Fruit fly (Drosophila melanogaster) whole organism, embryonic: ENCODE data around the gene CG31102.
A peak's percentile ranks its signal among the peaks of the same experiment; 100 is the strongest.

Source experiments
- CG10431 ChIP-seq: fragments of 200-800 bp; sonication (Bioruptor generic); optimal IDR thresholded peaks from 3 replicates; lab custom pipeline; 2018; ENCODE audit warnings: missing biosample characterization, mild to moderate bottlenecking, missing genetic modification characterization
- CG10543 ChIP-seq: fragments of 200-800 bp; sonication (Bioruptor generic); optimal IDR thresholded peaks from 3 replicates; lab custom pipeline; 2017; ENCODE audit warnings: missing biosample characterization, mild to moderate bottlenecking, missing genetic modification characterization, moderate library complexity
- CG1529 ChIP-seq: fragments of 200-800 bp; sonication (Bioruptor generic); optimal IDR thresholded peaks from 3 replicates; lab custom pipeline; 2018; ENCODE audit warnings: missing biosample characterization, missing genetic modification characterization
- CG1602 ChIP-seq: fragments of 200-800 bp; sonication (Bioruptor generic); optimal IDR thresholded peaks from 3 replicates; lab custom pipeline; 2016; ENCODE audit warnings: missing biosample characterization, missing genetic modification characterization
- CG17361 ChIP-seq: fragments of 200-800 bp; sonication (Bioruptor generic); IDR thresholded peaks from 3 replicates; pipeline ENCODE4 v1.3.6; 2022; ENCODE audit warnings: missing biosample characterization, missing genetic modification characterization
- CG2678 ChIP-seq: fragments of 200-800 bp; sonication (Bioruptor generic); optimal IDR thresholded peaks from 3 replicates; lab custom pipeline; 2019; ENCODE audit warnings: missing biosample characterization, mild to moderate bottlenecking, missing genetic modification characterization, moderate library complexity
- CG3995 ChIP-seq: fragments of 200-800 bp; sonication (Bioruptor generic); optimal IDR thresholded peaks from 3 replicates; lab custom pipeline; 2016; ENCODE audit warnings: missing biosample characterization, missing genetic modification characterization
- CG7963 ChIP-seq: fragments of 200-800 bp; sonication (Bioruptor generic); IDR thresholded peaks from 3 replicates; pipeline ENCODE4 v1.3.6; 2022; ENCODE audit warnings: missing biosample characterization, missing genetic modification characterization; ENCODE audit not compliant: partially characterized antibody
- Dad ChIP-seq: fragments of 200-800 bp; sonication (Bioruptor generic); optimal IDR thresholded peaks from 3 replicates; lab custom pipeline; 2016; ENCODE audit warnings: missing biosample characterization, missing genetic modification characterization
- ERR ChIP-seq: fragments of 200-800 bp; sonication (Bioruptor generic); optimal IDR thresholded peaks from 2 replicates; lab custom pipeline; 2016; ENCODE audit warnings: missing biosample characterization, missing genetic modification characterization
- Hr78 ChIP-seq, 2 experiments: fragments of 200-800 bp in 1 of 2; fragments of >200 bp in 1 of 2; sonication (Bioruptor generic) in 1 of 2; optimal IDR thresholded peaks; 2 replicates each; lab custom pipeline; 2017 to 2019; ENCODE audit warnings: missing biosample characterization in 2 of 2, missing genetic modification characterization in 2 of 2, mild to moderate bottlenecking in 1 of 2, moderate library complexity in 1 of 2
- NK7.1 ChIP-seq: fragments of 200-800 bp; sonication (Bioruptor generic); optimal IDR thresholded peaks from 3 replicates; lab custom pipeline; 2016; ENCODE audit warnings: missing biosample characterization, missing genetic modification characterization
- Neu2 ChIP-seq: fragments of 200-800 bp; sonication (Bioruptor generic); optimal IDR thresholded peaks from 3 replicates; lab custom pipeline; 2016; ENCODE audit warnings: missing biosample characterization, missing genetic modification characterization, borderline replicate concordance
- PHDP ChIP-seq: fragments of 200-800 bp; sonication (Bioruptor generic); optimal IDR thresholded peaks from 3 replicates; lab custom pipeline; 2018; ENCODE audit warnings: missing biosample characterization, mild to moderate bottlenecking, missing genetic modification characterization, moderate library complexity
- Pdp1 ChIP-seq, 2 experiments: fragments of 200-800 bp; sonication (Bioruptor generic); optimal IDR thresholded peaks; 3 replicates each; lab custom pipeline; 2016; ENCODE audit warnings: missing biosample characterization in 2 of 2, missing genetic modification characterization in 2 of 2, mild to moderate bottlenecking in 1 of 2, moderate library complexity in 1 of 2
- Trl ChIP-seq, 3 experiments: fragments of >200 bp in 2 of 3; fragments of 200-800 bp in 1 of 3; sonication (Bioruptor generic) in 1 of 3; optimal IDR thresholded peaks; 2 replicates in 1 of 3; 3 replicates in 2 of 3; lab custom pipeline; 2016 to 2017; ENCODE audit warnings: missing biosample characterization in 1 of 3, missing genetic modification characterization in 1 of 3
- bbx ChIP-seq: fragments of 200-800 bp; sonication (Bioruptor generic); IDR thresholded peaks from 2 replicates; pipeline ENCODE4 v1.3.6; 2022; ENCODE audit warnings: missing biosample characterization, missing genetic modification characterization; ENCODE audit not compliant: partially characterized antibody
- bowl ChIP-seq: fragments of 200-800 bp; sonication (Bioruptor generic); IDR thresholded peaks from 2 replicates; pipeline ENCODE4 v1.3.6; 2022; ENCODE audit warnings: missing biosample characterization, missing genetic modification characterization
- cg ChIP-seq: fragments of 200-800 bp; sonication (Bioruptor generic); optimal IDR thresholded peaks from 3 replicates; lab custom pipeline; 2019; ENCODE audit warnings: missing biosample characterization, mild to moderate bottlenecking, missing genetic modification characterization, moderate library complexity
- da ChIP-seq: fragments of 200-800 bp; sonication (Bioruptor generic); optimal IDR thresholded peaks from 2 replicates; lab custom pipeline; 2016; ENCODE audit warnings: missing biosample characterization, missing genetic modification characterization
- exex ChIP-seq: fragments of 200-800 bp; sonication (Bioruptor generic); optimal IDR thresholded peaks from 4 replicates; lab custom pipeline; 2018; ENCODE audit warnings: missing biosample characterization, mild to moderate bottlenecking, missing genetic modification characterization, moderate library complexity
- grn ChIP-seq: fragments of 200-800 bp; sonication (Bioruptor generic); optimal IDR thresholded peaks from 3 replicates; lab custom pipeline; 2017; ENCODE audit warnings: missing biosample characterization, missing genetic modification characterization
- inv ChIP-seq: fragments of 200-800 bp; sonication (Bioruptor generic); IDR thresholded peaks from 2 replicates; pipeline ENCODE4 v1.3.6; 2022; ENCODE audit warnings: missing biosample characterization, missing genetic modification characterization; ENCODE audit not compliant: partially characterized antibody
- jigr1 ChIP-seq: fragments of 200-800 bp; sonication (Bioruptor generic); IDR thresholded peaks from 3 replicates; pipeline ENCODE4 v1.3.6; 2022; ENCODE audit warnings: missing biosample characterization, missing genetic modification characterization
- lilli ChIP-seq: fragments of 200-800 bp; sonication (Bioruptor generic); optimal IDR thresholded peaks from 3 replicates; lab custom pipeline; 2016; ENCODE audit warnings: missing biosample characterization, missing genetic modification characterization
- nmo ChIP-seq: fragments of 200-800 bp; sonication (Bioruptor generic); optimal IDR thresholded peaks from 2 replicates; lab custom pipeline; 2018; ENCODE audit warnings: missing biosample characterization, mild to moderate bottlenecking, missing genetic modification characterization, moderate library complexity
- otp ChIP-seq: fragments of 200-800 bp; sonication (Bioruptor generic); IDR thresholded peaks from 3 replicates; pipeline ENCODE4, ENCODE4 v1.3.6; 2022; ENCODE audit warnings: missing biosample characterization, missing genetic modification characterization
- pros ChIP-seq: fragments of 200-800 bp; sonication (Bioruptor generic); optimal IDR thresholded peaks from 3 replicates; lab custom pipeline; 2019; ENCODE audit warnings: missing biosample characterization, mild to moderate bottlenecking, missing genetic modification characterization, moderate library complexity
- ro ChIP-seq: fragments of 200-800 bp; sonication (Bioruptor generic); IDR thresholded peaks from 2 replicates; pipeline ENCODE4 v1.3.6; 2022; ENCODE audit warnings: missing biosample characterization, missing genetic modification characterization
- run ChIP-seq: fragments of 200-800 bp; sonication (Bioruptor generic); optimal IDR thresholded peaks from 3 replicates; lab custom pipeline; 2018; ENCODE audit warnings: missing biosample characterization, mild to moderate bottlenecking, missing genetic modification characterization
- sd ChIP-seq: fragments of 200-800 bp; sonication (Bioruptor generic); optimal IDR thresholded peaks from 3 replicates; lab custom pipeline; 2018; ENCODE audit warnings: missing biosample characterization, mild to moderate bottlenecking, missing genetic modification characterization, moderate library complexity
- sens ChIP-seq: fragments of 200-800 bp; sonication (Bioruptor generic); peaks from one replicate; lab custom pipeline; 2016; ENCODE audit warnings: missing biosample characterization, missing genetic modification characterization
- sug ChIP-seq: fragments of 200-800 bp; optimal IDR thresholded peaks from 2 replicates; lab custom pipeline; 2019; ENCODE audit warnings: missing biosample characterization, mild to moderate bottlenecking, missing genetic modification characterization, moderate library complexity
- tna ChIP-seq: fragments of 200-800 bp; sonication (Bioruptor generic); IDR thresholded peaks from 2 replicates; pipeline ENCODE4 v1.3.6; 2022; ENCODE audit warnings: missing biosample characterization, missing genetic modification characterization; ENCODE audit not compliant: partially characterized antibody
- z ChIP-seq: fragments of 200-800 bp; sonication (Bioruptor generic); IDR thresholded peaks from 3 replicates; pipeline ENCODE4 v1.3.6; 2022; ENCODE audit warnings: missing biosample characterization, missing genetic modification characterization
- zen2 ChIP-seq: fragments of 200-800 bp; sonication (Bioruptor generic); IDR thresholded peaks from 3 replicates; pipeline ENCODE4 v1.3.6; 2022; ENCODE audit warnings: missing biosample characterization, missing genetic modification characterization; ENCODE audit not compliant: partially characterized antibody

Gene CG31102

DNA sequence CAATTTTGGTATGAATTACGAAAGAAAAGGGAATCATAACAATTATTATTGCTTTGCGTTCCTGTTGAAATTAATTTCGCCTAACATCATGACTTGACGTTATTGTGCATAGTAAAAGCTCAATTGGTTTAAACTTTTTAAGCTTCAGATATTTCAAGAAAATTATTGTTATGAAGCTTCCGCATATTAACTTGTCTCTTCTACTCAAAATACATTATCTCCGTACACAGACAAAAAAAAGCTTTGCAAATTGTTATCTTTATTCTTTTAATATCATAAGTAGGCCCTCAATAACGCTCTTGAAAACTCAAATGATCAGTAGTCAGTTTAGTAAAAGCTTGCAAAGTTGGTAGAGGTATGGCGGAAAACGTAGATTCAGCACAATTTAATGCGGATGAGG lies 8.3 kb downstream of the CG31102 start, which contains the start of gene CG13658 (continued):
- TF ChIP-seq Trl (optimal IDR thresholded peaks at IDR 0.05; lab: Kevin White, UChicago) (peak in 1 of 2 experiments; percentile 16), Trl (GFP tag; optimal IDR thresholded peaks at IDR 0.05; lab: Kevin White, UChicago) (no peak), CG1529 (no peak), sens (GFP tag; lab: Kevin White, UChicago) (peak; percentile 13), z (GFP tag; lab: Robert Waterston, UW) (0 out of 3 replicates have a peak, but pooled peaks have one; percentile 31), inv (no peak), CG7963 (GFP tag; lab: Robert Waterston, UW) (no peak)
- TF ChIP-seq, all 482 proteins: peak for 6

DNA sequence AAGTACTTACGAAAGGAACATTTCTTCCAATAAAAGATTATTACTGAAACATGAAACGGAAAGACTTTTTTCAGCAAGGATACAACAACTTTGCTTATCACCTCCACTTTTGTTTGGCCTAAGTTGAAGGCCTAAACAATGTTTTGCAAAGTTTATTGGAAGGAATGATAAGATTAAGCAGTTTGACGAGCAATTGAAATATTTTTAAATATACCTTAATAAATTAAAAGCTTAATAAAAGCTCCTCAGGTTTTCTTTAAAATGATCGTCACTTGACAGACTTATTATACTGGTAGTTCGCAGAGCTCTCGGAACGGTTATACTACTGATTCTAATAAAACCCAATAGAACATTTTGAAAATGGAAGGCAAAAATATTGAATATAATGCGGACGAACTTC lies 10.2 kb downstream of the CG31102 start, which contains the start of gene CG31104:
Gene CG31104, plus strand, starts transcription at position 301 of the 400 bp plus-strand sequence.
- TF ChIP-seq exex (peak; percentile 22), da (GFP tag; lab: Kevin White, UChicago) (no peak)

DNA sequence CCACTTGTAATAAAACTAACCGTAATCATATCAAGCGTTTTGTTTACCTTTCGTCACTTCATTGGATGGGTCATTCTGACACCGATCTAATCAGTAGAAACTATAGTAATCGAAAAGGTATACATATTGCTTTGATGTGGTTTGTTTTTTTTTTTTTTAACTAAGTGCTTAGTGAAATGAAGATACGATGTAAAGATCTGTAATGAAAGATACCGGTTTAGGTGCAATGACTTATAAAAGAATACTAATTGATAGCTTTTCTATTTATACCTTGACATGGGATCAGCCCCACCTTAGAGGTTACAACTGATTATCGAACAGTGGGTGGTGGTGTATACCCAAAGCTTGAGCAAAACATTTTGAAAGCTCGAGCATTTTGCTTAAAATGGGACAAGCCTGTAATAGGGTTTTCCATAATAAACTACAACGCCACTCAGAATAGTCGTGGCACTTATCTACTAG lies 12.2 kb downstream of the CG31102 start, which contains the start of gene CG31300:
Gene CG31300, plus strand, starts transcription at position 412 of the 462 bp plus-strand sequence.
- TF ChIP-seq Dad (GFP tag; lab: Kevin White, UChicago), result no peak
- no peak for TF ChIP-seq zen2 (GFP tag; lab: Robert Waterston, UW)
- TF ChIP-seq PHDP (tag; lab: Kevin White, UChicago), result no peak
- TF ChIP-seq CG17361, result no peak
- TF ChIP-seq tna (GFP tag; lab: Robert Waterston, UW), result no peak
- TF ChIP-seq CG10431 (GFP tag; lab: Kevin White, UChicago), result no peak
- TF ChIP-seq CG3995 (GFP tag; lab: Kevin White, UChicago), result no peak
- no peak for TF ChIP-seq Neu2 (GFP tag; lab: Kevin White, UChicago)
- peak; percentile 68 for TF ChIP-seq grn (GFP tag; lab: Kevin White, UChicago)
- TF ChIP-seq exex, result peak; percentile 37
- no peak for TF ChIP-seq jigr1 (GFP tag; lab: Robert Waterston, UW)
- peak; percentile 18 for TF ChIP-seq sug
- no peak for TF ChIP-seq CG10543 (GFP tag; lab: Kevin White, UChicago)
- TF ChIP-seq CG1602 (GFP tag; lab: Kevin White, UChicago), result no peak
- TF ChIP-seq pros, result no peak
- peak in 1 of 2 experiments; percentile 59 for TF ChIP-seq Pdp1 (GFP tag; optimal IDR thresholded peaks at IDR 0.05; lab: Kevin White, UChicago)
- no peak for TF ChIP-seq CG2678 (tag; lab: Kevin White, UChicago)
- TF ChIP-seq run (tag; lab: Kevin White, UChicago), result peak; percentile 69
- TF ChIP-seq nmo (GFP tag; lab: Kevin White, UChicago), result no peak
- TF ChIP-seq cg (GFP tag; lab: Kevin White, UChicago), result no peak
- no peak for TF ChIP-seq NK7.1 (GFP tag; lab: Kevin White, UChicago)
- no peak for TF ChIP-seq otp (GFP tag; lab: Robert Waterston, UW)
- no peak for TF ChIP-seq bbx
- no peak for TF ChIP-seq lilli (GFP tag; lab: Kevin White, UChicago)
- no peak for TF ChIP-seq sd (tag; lab: Kevin White, UChicago)
- peak in 1 of 2 experiments; percentile 57 for TF ChIP-seq Hr78 (GFP tag; optimal IDR thresholded peaks at IDR 0.05; lab: Kevin White, UChicago)
- TF ChIP-seq ERR (GFP tag; lab: Kevin White, UChicago), result no peak
- no peak for TF ChIP-seq bowl (GFP tag; lab: Robert Waterston, UW)
- TF ChIP-seq ro (GFP tag; lab: Robert Waterston, UW), result no peak
